Worm (Caenorhabditis elegans): ENCODE results near the gene srh-218.

- TF ChIP-seq ztf-29 (GFP tag; IDR thresholded peaks at IDR 0.05) (no peak), flt-1 (GFP tag; IDR thresholded peaks at IDR 0.05) (no peak), klf-2 (GFP tag; conservative IDR thresholded peaks at IDR 0.05) (no peak), T22C8.4 (GFP tag; IDR thresholded peaks at IDR 0.05) (no peak), med-1 (GFP tag; optimal IDR thresholded peaks at IDR 0.05; ENCODE audit: insufficient read depth) (no peak), tab-1 (GFP tag; IDR thresholded peaks at IDR 0.05) (no peak), ztf-23 (GFP tag; IDR thresholded peaks at IDR 0.05) (no peak)
Observed at ce11 chrV:15503603-15504002, 9.8 kb downstream of the srh-218 start.
